Fruit fly (Drosophila melanogaster) S2 (cell line): ENCODE results near the gene CG32445.

Experiments used
- CG8478 ChIP-seq: fragments of >200 bp; optimal IDR thresholded peaks from 2 replicates; lab custom pipeline; 2018
- CTCF ChIP-seq, 2 experiments: fragments of >200 bp; optimal IDR thresholded peaks; 2 replicates each; lab custom pipeline; 2018

The CG32445 gene

DNA sequence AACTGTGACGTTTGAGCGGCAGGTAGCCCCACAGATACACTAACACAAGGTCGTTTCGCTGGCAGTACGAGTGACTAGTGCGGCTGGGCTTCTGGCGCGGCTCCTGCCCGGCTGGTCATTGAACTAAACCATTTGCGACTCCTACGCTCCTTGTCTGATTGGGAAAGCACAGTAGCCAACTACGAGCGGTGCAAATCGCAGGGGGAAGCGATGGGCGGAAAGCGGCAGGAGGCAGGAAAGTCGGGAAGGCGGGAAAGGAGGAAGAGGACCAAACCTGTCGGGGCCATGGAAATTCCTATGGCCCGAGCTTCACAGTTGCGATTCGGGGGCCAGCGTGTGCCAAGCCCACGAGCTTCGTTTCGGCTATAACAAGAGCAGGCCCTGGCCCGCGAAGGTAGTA lies 5.0 kb downstream of the CG32445 start:
- TF ChIP-seq CG8478 = no peak

DNA sequence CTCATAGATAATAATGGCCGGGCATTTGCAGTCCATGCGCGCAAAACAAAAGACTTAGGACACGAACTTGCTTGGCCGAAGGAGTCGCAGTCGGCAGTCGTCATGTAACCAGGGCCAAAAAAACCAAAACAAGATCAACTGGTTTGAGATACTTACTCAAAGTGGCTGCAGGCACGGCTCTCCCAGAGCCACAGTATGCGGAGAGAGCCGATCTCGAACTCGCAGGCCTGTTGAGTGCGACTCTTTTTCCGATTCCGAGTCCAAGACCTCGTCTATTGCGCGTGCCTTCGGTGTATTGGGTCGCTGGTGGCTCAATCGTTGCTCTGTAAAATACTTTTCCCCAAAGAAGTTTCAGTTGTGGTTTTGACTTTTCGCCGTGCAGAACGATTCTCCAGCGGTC lies 5.4 kb downstream of the CG32445 start, which contains the start of gene CG43980:
TSS of gene CG43980 (plus strand) at position 352 of the 400 bp plus-strand sequence.
- TF ChIP-seq CTCF (optimal IDR thresholded peaks at IDR 0.05; lab: Kevin White, UChicago) (no peak), CG8478 (no peak)

DNA sequence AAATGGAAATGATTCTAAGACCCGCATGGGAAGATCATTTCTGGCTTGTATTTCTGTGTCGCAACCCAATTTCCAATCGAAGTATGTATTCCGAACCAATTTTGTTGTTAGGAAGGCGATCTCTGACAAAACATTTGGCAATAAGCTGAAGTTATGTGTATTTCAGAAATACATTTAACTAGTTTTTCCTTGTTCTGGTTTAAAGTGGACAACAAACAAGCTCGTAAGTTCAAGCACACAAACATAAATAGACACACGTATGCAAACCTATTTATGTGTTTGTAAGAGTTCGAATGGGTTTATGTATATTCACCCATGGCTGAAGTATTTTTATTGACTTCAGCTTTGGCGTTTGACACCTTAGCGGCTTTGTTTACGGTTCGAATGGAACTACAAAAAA lies 6.7 kb downstream of the CG32445 start:
- TF ChIP-seq CTCF (optimal IDR thresholded peaks at IDR 0.05; lab: Kevin White, UChicago) (no peak), CG8478 (no peak)

DNA sequence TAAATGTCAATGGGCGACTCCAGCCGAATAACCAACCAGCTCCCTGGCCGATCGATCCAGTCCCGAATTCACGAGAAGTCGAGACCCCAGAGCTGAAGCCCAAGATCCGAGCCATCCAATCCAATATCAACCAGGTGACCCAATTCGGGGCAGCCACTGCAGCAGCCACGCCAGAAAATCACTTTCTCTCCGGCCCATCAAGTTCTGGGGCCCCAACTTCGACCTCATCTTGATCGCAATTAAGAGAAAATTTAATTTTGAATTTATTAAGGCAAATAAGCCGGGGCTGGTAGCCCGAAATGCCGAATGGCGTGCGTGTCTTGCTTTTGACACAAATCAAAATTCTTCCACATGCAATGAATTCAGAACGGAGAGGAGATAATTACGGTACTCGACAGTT lies 8.7 kb downstream of the CG32445 start:
- TF ChIP-seq CTCF (optimal IDR thresholded peaks at IDR 0.05; lab: Kevin White, UChicago) = no peak

DNA sequence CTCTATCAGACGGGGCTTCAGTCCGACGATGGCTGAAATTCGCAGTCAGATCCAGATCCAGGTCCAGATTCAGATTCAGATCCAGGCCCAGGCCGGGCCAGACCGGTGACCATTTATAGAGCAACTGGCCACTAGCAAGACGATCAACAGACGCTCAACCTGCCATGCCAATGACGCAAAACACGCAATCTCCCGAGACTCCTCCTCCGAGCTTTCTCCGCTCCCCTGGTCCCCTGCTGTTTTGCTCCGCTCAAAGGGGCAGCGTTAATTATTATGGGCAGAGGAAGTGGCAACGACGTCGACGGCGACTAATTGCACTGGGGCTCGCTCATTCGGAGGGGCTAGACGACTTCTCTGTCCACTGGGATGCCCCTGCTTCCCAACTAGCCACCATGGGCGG lies 12.3 kb downstream of the CG32445 start:
- TF ChIP-seq CG8478 (no peak), CTCF (optimal IDR thresholded peaks at IDR 0.05; lab: Kevin White, UChicago) (no peak)

DNA sequence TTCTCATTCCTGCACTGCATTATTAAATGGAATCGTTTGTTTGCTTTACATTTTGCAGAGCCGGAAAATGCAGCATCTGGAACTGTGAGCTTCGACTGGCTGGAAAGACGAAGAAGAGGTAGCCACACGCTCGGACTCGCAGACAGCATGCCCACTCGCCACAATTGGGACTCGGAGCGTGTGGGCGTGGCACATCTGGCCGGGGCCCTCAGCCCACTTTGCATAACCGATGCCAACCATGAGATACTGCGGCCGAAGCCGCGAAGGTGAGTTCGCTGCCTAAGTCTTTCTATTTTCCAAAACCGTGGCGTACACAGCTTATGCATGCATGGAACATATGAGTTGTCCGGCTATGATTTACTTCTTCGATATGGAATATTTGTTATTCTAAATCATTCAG lies 13.0 kb downstream of the CG32445 start:
- no peak for TF ChIP-seq CTCF (optimal IDR thresholded peaks at IDR 0.05; lab: Kevin White, UChicago)
- no peak for TF ChIP-seq CG8478

DNA sequence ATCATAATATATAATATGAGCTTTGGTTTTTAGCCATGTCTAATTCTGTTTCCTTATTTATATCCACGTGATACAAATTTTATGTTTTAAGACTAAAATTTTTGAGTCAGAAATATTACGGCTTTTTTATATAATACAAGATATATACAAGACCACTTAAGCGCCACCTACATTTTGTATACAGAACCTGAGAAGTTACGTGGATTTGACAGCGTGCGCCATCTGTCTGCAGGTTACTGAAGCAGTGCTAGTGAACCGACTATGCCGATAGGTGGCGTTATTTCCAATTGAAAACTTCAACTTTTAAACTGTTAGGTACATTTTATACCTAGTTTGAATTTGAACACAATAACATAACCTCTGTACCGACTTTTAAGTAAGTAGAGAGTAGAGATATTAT lies 13.6 kb downstream of the CG32445 start:
- no peak for TF ChIP-seq CG8478
- peak; percentile 98 to 100 for TF ChIP-seq CTCF (optimal IDR thresholded peaks at IDR 0.05; lab: Kevin White, UChicago)

DNA sequence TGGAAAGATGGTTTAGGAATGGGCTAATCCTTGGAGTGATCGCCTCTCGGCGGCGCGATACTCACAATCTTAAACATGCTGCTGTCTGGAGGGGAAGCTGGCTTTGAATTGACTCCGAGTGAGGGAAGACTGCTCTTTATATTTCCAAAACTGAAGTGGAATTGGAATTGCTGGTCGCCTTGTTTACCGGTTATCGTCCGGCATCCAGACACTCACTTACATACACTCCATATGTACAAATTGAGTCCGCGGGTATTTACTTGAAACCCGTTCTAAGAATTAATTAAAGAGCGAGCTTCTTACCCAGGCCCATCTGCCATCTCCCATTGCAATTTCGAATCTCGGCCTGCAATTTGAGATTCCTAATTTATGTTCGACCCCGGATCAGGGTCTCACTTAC lies 27.7 kb downstream of the CG32445 start, which contains the start of gene Cpr78E:
TSS of gene Cpr78E (minus strand) at position 101 of the 400 bp plus-strand sequence.
- TF ChIP-seq CG8478 = no peak
- TF ChIP-seq CTCF (optimal IDR thresholded peaks at IDR 0.05; lab: Kevin White, UChicago) = no peak

DNA sequence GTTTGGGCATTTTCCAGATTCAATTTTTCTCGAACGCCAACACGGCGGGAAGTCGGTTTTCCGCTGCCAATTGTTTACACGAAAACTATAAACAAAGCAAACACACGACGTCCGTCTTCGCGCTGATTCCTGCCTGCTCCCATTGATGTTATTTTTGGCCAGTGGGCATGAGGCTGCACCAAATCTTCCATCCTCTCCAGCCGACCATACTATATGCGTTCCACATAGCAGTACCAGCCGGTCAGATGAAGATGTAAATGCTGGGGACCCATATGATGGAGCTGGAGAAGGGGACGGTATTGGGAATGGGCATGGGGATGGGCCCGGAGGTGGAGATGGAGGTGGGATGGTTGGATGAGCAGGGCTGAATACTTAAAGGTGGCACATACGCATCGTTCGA lies 28.4 kb downstream of the CG32445 start:
- no peak for TF ChIP-seq CG8478
- no peak for TF ChIP-seq CTCF (optimal IDR thresholded peaks at IDR 0.05; lab: Kevin White, UChicago)

DNA sequence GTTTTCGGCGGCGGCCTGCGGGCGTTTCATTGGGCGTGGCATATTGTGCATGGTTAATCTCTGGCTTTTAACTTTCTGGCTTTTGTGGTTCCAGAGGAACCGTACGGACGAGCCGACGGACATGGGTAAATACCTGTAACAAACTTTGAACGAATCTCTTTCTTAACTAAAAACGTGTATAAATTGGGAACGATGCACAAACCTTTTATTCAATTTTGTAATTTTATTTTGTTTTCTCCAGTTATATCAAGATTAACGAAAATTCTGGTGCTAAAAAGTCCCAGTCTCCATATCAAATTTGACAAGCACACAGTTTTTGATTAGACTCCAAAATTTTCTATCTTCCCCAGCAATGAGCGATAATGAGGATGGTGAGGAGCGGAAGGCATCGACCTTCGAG lies 32.7 kb downstream of the CG32445 start, which contains the start of gene CG11249:
TSS of gene CG11249 (plus strand) at position 301 of the 400 bp plus-strand sequence.
- TF ChIP-seq CG8478 = no peak
- no peak for TF ChIP-seq CTCF (optimal IDR thresholded peaks at IDR 0.05; lab: Kevin White, UChicago)

DNA sequence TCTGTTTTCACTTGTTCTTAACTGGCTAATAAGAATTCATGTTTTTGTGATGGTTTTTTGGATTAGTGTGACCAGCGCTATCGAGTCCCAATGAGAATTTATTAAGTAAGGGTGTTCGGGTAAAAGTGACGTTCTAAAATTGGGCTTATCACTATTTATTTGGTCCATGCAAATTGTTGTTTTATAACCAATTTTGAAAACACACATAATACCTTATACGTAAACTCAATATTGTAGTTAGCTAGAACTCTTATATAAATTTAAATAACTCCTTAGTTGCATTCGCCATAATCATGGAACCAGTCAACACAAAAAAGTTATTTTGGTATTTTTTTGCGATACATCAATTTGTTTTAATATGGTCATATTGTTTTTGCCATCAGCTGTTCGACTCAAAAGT lies 40.5 kb downstream of the CG32445 start, which contains the start of the genes Als2 and CG11248:
TSS of gene Als2 (minus strand) at position 69 of the 400 bp plus-strand sequence.
TSS of gene CG11248 (plus strand) at position 364 of the 400 bp plus-strand sequence.
- TF ChIP-seq CTCF (optimal IDR thresholded peaks at IDR 0.05; lab: Kevin White, UChicago) (no peak), CG8478 (no peak)

DNA sequence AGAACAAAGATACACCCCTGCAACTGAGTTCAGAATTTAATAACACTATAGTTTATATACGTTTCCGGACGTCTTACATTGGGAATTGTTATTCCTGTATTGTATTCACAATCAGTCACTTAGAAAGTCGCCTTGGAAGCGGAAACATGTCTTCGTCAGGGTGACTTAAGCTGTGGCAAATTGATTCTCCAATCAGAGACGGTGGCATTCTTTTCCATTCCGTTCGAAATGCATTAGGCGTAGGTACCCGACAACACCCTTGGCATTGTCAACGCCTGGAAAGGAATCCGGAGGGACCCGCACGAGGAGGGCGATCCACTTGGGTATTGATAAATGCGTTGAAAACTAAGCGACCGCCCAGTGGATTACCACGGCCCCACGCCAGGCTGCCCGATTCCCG lies 44.8 kb downstream of the CG32445 start, which contains the start of gene Sfp78E:
TSS of gene Sfp78E (minus strand) at position 101 of the 400 bp plus-strand sequence.
- TF ChIP-seq CTCF (optimal IDR thresholded peaks at IDR 0.05; lab: Kevin White, UChicago) (no peak), CG8478 (no peak)

DNA sequence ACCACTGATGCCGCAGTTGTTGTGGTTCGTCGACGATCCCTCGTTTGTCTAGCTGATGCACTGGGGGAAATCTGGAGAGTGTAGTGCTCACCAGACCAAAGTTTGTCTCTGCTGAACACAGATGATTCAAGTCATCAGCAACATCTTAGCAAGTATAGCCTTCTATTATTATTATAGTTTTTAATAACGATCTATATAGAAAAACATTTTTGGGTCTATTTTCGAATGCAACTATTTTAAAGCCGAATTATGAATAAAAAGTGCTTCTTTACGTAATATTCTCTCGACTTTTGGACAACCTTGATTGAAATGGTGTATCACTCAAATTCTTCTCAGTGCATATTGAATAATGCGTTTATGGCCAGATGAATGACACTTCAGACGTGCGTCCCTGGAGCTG lies 46.6 kb downstream of the CG32445 start:
- TF ChIP-seq CTCF (optimal IDR thresholded peaks at IDR 0.05; lab: Kevin White, UChicago) (no peak), CG8478 (no peak)

DNA sequence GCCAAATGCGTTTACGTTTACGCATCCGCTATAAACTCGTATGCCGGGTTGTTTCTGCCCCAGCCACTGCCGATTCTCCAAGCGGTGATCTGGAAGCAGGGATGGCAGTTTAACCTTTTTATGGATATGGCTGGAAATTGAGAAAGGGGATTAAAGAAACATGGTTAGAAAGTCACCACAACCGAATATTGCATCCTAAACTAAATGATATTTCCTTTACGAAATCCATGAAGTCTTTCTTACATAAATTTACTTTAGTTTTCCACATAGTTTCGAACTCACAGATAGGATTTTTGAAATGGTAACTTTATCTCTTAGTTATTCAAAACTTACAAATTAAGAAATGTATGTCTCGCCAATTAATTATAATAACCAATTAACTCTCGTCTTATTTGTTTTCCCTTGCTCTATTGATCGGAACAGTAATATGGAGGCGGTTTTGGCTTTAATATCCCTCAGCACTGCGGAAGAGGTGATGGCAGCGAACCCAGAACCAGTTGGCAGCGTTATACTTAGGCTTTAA lies 49.5 kb downstream of the CG32445 start:
- TF ChIP-seq CTCF (optimal IDR thresholded peaks at IDR 0.05; lab: Kevin White, UChicago) = no peak
- no peak for TF ChIP-seq CG8478
